Worm (Caenorhabditis elegans) whole organism, late embryonic: ENCODE measurements around the gene F59A6.3.

Source experiments
- che-1 ChIP-seq: sonication (generic microtip); optimal IDR thresholded peaks from 2 replicates; lab custom pipeline; 2016; ENCODE audit warnings: mild to moderate bottlenecking, missing genetic modification characterization, missing compliant biosample characterization
- elt-4 ChIP-seq: sonication (generic microtip); optimal IDR thresholded peaks from 2 replicates; lab custom pipeline; 2016; ENCODE audit warnings: missing genetic modification characterization, missing compliant biosample characterization
- eyg-1 ChIP-seq: sonication (generic microtip); optimal IDR thresholded peaks from 2 replicates; lab custom pipeline; 2016; ENCODE audit warnings: missing genotype, missing genetic modification characterization, missing compliant biosample characterization
- nfya-1 ChIP-seq: sonication (generic microtip); optimal IDR thresholded peaks from 2 replicates; lab custom pipeline; 2017; ENCODE audit warnings: missing genetic modification characterization, mild to moderate bottlenecking, missing compliant biosample characterization, antibody characterized with exemption, moderate library complexity
- pha-4 ChIP-seq: fragments of 150-350 bp; optimal IDR thresholded peaks from 2 replicates; lab custom pipeline; 2018; ENCODE audit warnings: missing biosample characterization, missing genetic modification reagents, missing genetic modification characterization
- tbx-2 ChIP-seq: sonication (generic microtip); optimal IDR thresholded peaks from 2 replicates; lab custom pipeline; 2016; ENCODE audit warnings: missing genetic modification characterization, missing compliant biosample characterization

- TF ChIP-seq che-1 (tag; lab: Kevin White, UChicago) (no peak), eyg-1 (tag; lab: Kevin White, UChicago) (no peak), nfya-1 (tag; lab: Kevin White, UChicago) (no peak), tbx-2 (tag; lab: Kevin White, UChicago) (no peak), pha-4 (tag; lab: Kevin White, UChicago) (no peak), elt-4 (tag; lab: Kevin White, UChicago) (no peak)
These were observed 22.1 kb upstream of the F59A6.3 start for ce11 chrII:4985961-4986503.
